Worm (Caenorhabditis elegans): ENCODE data around the gene lst-5.
A peak's percentile ranks its signal among the peaks of the same experiment; 100 is the strongest.

Gene lst-5

ce11 chrII:7031137-7031697 lies 8.5 kb downstream of the lst-5 start:
- no peak for TF ChIP-seq ceh-13 (GFP tag; optimal IDR thresholded peaks at IDR 0.05)
- TF ChIP-seq hmg-4 (GFP tag; optimal IDR thresholded peaks at IDR 0.05) = no peak
- no peak for TF ChIP-seq tbx-11 (GFP tag; IDR thresholded peaks at IDR 0.05)
- TF ChIP-seq pes-1 (GFP tag; IDR thresholded peaks at IDR 0.05) = no peak

- TF ChIP-seq hmbx-1 (tag; optimal IDR thresholded peaks at IDR 0.05) (no peak), tbx-37 (GFP tag; conservative IDR thresholded peaks at IDR 0.05) (no peak), flt-1 (GFP tag; IDR thresholded peaks at IDR 0.05) (no peak), tbx-11 (GFP tag; IDR thresholded peaks at IDR 0.05) (no peak), B0310.2 (tag; optimal IDR thresholded peaks at IDR 0.05) (no peak), sea-1 (GFP tag; conservative IDR thresholded peaks at IDR 0.05) (no peak)
These were observed 15.1 kb downstream of the lst-5 start, which contains the start of gene cin-4 for ce11 chrII:7037659-7038342. Gene cin-4 (plus strand): TSS chrII:7038292.

- 0 out of 2 replicates have a peak, but pooled peaks have one; percentile 27 for TF ChIP-seq sea-1 (GFP tag; conservative IDR thresholded peaks at IDR 0.05)
- TF ChIP-seq flt-1 (GFP tag; IDR thresholded peaks at IDR 0.05) = peak; percentile 39
- 0 out of 2 replicates have a peak, but pooled peaks have one; percentile 45 for TF ChIP-seq scrt-1 (GFP tag; IDR thresholded peaks at IDR 0.05)
- peak; percentile 82 for TF ChIP-seq pes-1 (GFP tag; IDR thresholded peaks at IDR 0.05)
These were observed 19.4 kb downstream of the lst-5 start for ce11 chrII:7042090-7042489.

- TF ChIP-seq ama-1 (optimal IDR thresholded peaks at IDR 0.05) = no peak
These were observed 26.8 kb downstream of the lst-5 start for ce11 chrII:7049470-7049869.

ce11 chrII:7050021-7050722 lies 27.5 kb downstream of the lst-5 start, which contains the start of the genes tcer-1 and ZK1127.5:
Gene tcer-1 (minus strand): TSS chrII:7050071.
Gene ZK1127.5 (plus strand): TSS chrII:7050672.
- TF ChIP-seq ama-1 (optimal IDR thresholded peaks at IDR 0.05) = no peak
- TF ChIP-seq B0310.2 (tag; optimal IDR thresholded peaks at IDR 0.05) = no peak
- TF ChIP-seq F13C5.2 (tag; optimal IDR thresholded peaks at IDR 0.05) = peak; percentile 23

- TF ChIP-seq hmg-4 (GFP tag; optimal IDR thresholded peaks at IDR 0.05) (no peak), ets-7 (tag; optimal IDR thresholded peaks at IDR 0.05) (no peak), flt-1 (GFP tag; IDR thresholded peaks at IDR 0.05) (no peak), ceh-36 (tag; optimal IDR thresholded peaks at IDR 0.05) (no peak), B0310.2 (tag; optimal IDR thresholded peaks at IDR 0.05) (no peak), aly-1 (tag; optimal IDR thresholded peaks at IDR 0.05) (no peak), ceh-13 (GFP tag; optimal IDR thresholded peaks at IDR 0.05) (no peak), tra-4 (tag; optimal IDR thresholded peaks at IDR 0.05) (no peak), tbx-37 (GFP tag; conservative IDR thresholded peaks at IDR 0.05) (no peak), hmbx-1 (tag; optimal IDR thresholded peaks at IDR 0.05) (no peak), ama-1 (optimal IDR thresholded peaks at IDR 0.05) (no peak), hnd-1 (tag; optimal IDR thresholded peaks at IDR 0.05) (no peak), tbx-11 (GFP tag; IDR thresholded peaks at IDR 0.05) (no peak), F13C5.2 (tag; optimal IDR thresholded peaks at IDR 0.05) (no peak), sea-1 (GFP tag; conservative IDR thresholded peaks at IDR 0.05) (no peak), pes-1 (GFP tag; IDR thresholded peaks at IDR 0.05) (no peak), scrt-1 (GFP tag; IDR thresholded peaks at IDR 0.05) (no peak)
These were observed 29.1 kb downstream of the lst-5 start, which contains the start of gene ZK1127.12 for ce11 chrII:7051778-7052177. Gene ZK1127.12 (plus strand): TSS chrII:7052078.

- TF ChIP-seq ama-1 (optimal IDR thresholded peaks at IDR 0.05) (no peak), flt-1 (GFP tag; IDR thresholded peaks at IDR 0.05) (no peak), tbx-11 (GFP tag; IDR thresholded peaks at IDR 0.05) (no peak), tbx-37 (GFP tag; conservative IDR thresholded peaks at IDR 0.05) (no peak), hmg-4 (GFP tag; optimal IDR thresholded peaks at IDR 0.05) (no peak), B0310.2 (tag; optimal IDR thresholded peaks at IDR 0.05) (no peak), hnd-1 (tag; optimal IDR thresholded peaks at IDR 0.05) (no peak), ets-7 (tag; optimal IDR thresholded peaks at IDR 0.05) (no peak), tra-4 (tag; optimal IDR thresholded peaks at IDR 0.05) (no peak), scrt-1 (GFP tag; IDR thresholded peaks at IDR 0.05) (no peak), ceh-36 (tag; optimal IDR thresholded peaks at IDR 0.05) (no peak), aly-1 (tag; optimal IDR thresholded peaks at IDR 0.05) (no peak), F13C5.2 (tag; optimal IDR thresholded peaks at IDR 0.05) (no peak), ceh-13 (GFP tag; optimal IDR thresholded peaks at IDR 0.05) (no peak), pes-1 (GFP tag; IDR thresholded peaks at IDR 0.05) (no peak), sea-1 (GFP tag; conservative IDR thresholded peaks at IDR 0.05) (no peak)
These were observed 30.3 kb downstream of the lst-5 start, which contains the start of gene ZK1127.13 for ce11 chrII:7053001-7053400. Gene ZK1127.13 (plus strand): TSS chrII:7053301.

- no peak for TF ChIP-seq hmbx-1 (tag; optimal IDR thresholded peaks at IDR 0.05)
- TF ChIP-seq ets-7 (tag; optimal IDR thresholded peaks at IDR 0.05) = no peak
- no peak for TF ChIP-seq tbx-11 (GFP tag; IDR thresholded peaks at IDR 0.05)
- no peak for TF ChIP-seq scrt-1 (GFP tag; IDR thresholded peaks at IDR 0.05)
- no peak for TF ChIP-seq flt-1 (GFP tag; IDR thresholded peaks at IDR 0.05)
- no peak for TF ChIP-seq ama-1 (optimal IDR thresholded peaks at IDR 0.05)
- no peak for TF ChIP-seq ceh-36 (tag; optimal IDR thresholded peaks at IDR 0.05)
- no peak for TF ChIP-seq ceh-13 (GFP tag; optimal IDR thresholded peaks at IDR 0.05)
- no peak for TF ChIP-seq pes-1 (GFP tag; IDR thresholded peaks at IDR 0.05)
These were observed 30.9 kb downstream of the lst-5 start, which contains the start of gene ZK1127.4 for ce11 chrII:7053649-7054048. Gene ZK1127.4 (plus strand): TSS chrII:7053949.

All from whole organism, early embryonic.